Worm (Caenorhabditis elegans) whole organism, L4 larva: ENCODE measurements around the gene W08G11.5.

Source experiments
- F10B5.3 ChIP-seq: sonication (generic microtip); optimal IDR thresholded peaks from 2 replicates; lab custom pipeline; 2016; ENCODE audit warnings: mild to moderate bottlenecking, missing genetic modification characterization, missing compliant biosample characterization
- F26F4.8 ChIP-seq: fragments of 200-800 bp; sonication (Bioruptor generic); conservative IDR thresholded peaks from 2 replicates; pipeline ENCODE4 v1.3.6; 2022; ENCODE audit warnings: missing genetic modification characterization, missing compliant biosample characterization
- F44E2.7 ChIP-seq: fragments of 200-800 bp; sonication (Bioruptor generic); IDR thresholded peaks from 2 replicates; pipeline ENCODE4 v2.1.2; 2022; ENCODE audit warnings: missing genetic modification characterization, missing compliant biosample characterization
- F49E8.2 ChIP-seq: sonication (generic microtip); optimal IDR thresholded peaks from 2 replicates; lab custom pipeline; 2016; ENCODE audit warnings: missing compliant biosample characterization, mild to moderate bottlenecking, missing genetic modification characterization, borderline replicate concordance
- Y48G9A.11 ChIP-seq: fragments of 200-800 bp; sonication (Bioruptor generic); IDR thresholded peaks from 2 replicates; pipeline ENCODE4 v1.3.6; 2022; ENCODE audit warnings: missing genetic modification reagents, missing genetic modification characterization, missing compliant biosample characterization
- Y5F2A.4 ChIP-seq: fragments of 200-800 bp; sonication (Bioruptor generic); optimal IDR thresholded peaks from 2 replicates; lab custom pipeline; 2018; ENCODE audit warnings: mild to moderate bottlenecking, missing genetic modification characterization, missing compliant biosample characterization
- ZK546.5 ChIP-seq, 2 experiments: sonication (generic microtip); optimal IDR thresholded peaks; 2 replicates each; lab custom pipeline; 2017; ENCODE audit warnings: missing biosample characterization in 2 of 2, missing genetic modification characterization in 2 of 2
- aly-2 ChIP-seq: sonication (generic microtip); optimal IDR thresholded peaks from 2 replicates; lab custom pipeline; 2018; ENCODE audit warnings: missing biosample characterization, missing genetic modification characterization
- ama-1 ChIP-seq: fragments of 150-350 bp; optimal IDR thresholded peaks from 2 replicates; lab custom pipeline; 2014; ENCODE audit warnings: inconsistent platforms, mixed read lengths
- ceh-32 ChIP-seq: sonication (generic microtip); optimal IDR thresholded peaks from 2 replicates; lab custom pipeline; 2016; ENCODE audit warnings: mild to moderate bottlenecking, missing genetic modification characterization, missing compliant biosample characterization; ENCODE audit not compliant: poor library complexity
- ceh-44 ChIP-seq: fragments of 200-800 bp; sonication (Bioruptor generic); IDR thresholded peaks from 2 replicates; pipeline ENCODE4 v1.3.6; 2022; ENCODE audit warnings: missing genetic modification reagents, missing genetic modification characterization, missing compliant biosample characterization
- ceh-62 ChIP-seq: sonication (generic microtip); optimal IDR thresholded peaks from 2 replicates; lab custom pipeline; 2017; ENCODE audit warnings: missing biosample characterization, missing genetic modification characterization
- ces-1 ChIP-seq: fragments of 150-350 bp; sonication (generic microtip); optimal IDR thresholded peaks from 4 replicates; lab custom pipeline; 2014; ENCODE audit warnings: missing biosample characterization, missing genetic modification reagents, missing genetic modification characterization
- cey-2 ChIP-seq: sonication (generic microtip); optimal IDR thresholded peaks from 3 replicates; lab custom pipeline; 2017; ENCODE audit warnings: missing genetic modification characterization, mild to moderate bottlenecking, missing compliant biosample characterization, antibody characterized with exemption, borderline replicate concordance; ENCODE audit not compliant: insufficient read depth
- daf-12 ChIP-seq: fragments of 150-350 bp; optimal IDR thresholded peaks from 2 replicates; lab custom pipeline; 2014; ENCODE audit warnings: missing biosample characterization, missing genetic modification reagents, missing genetic modification characterization
- daf-8 ChIP-seq: fragments of 200-800 bp; sonication (Bioruptor generic); IDR thresholded peaks from 2 replicates; pipeline ENCODE4 v1.3.6; 2022; ENCODE audit warnings: missing genetic modification characterization, missing compliant biosample characterization
- dmd-6 ChIP-seq: fragments of 200-800 bp; sonication (Bioruptor generic); IDR thresholded peaks from 2 replicates; pipeline ENCODE4 v1.3.6; 2022; ENCODE audit warnings: missing genetic modification reagents, missing genetic modification characterization, missing compliant biosample characterization
- dmd-9 ChIP-seq: fragments of 200-800 bp; sonication (Bioruptor generic); IDR thresholded peaks from 2 replicates; pipeline ENCODE4 v1.3.6; 2022; ENCODE audit warnings: missing genetic modification reagents, missing genetic modification characterization, missing compliant biosample characterization
- dve-1 ChIP-seq: sonication (generic microtip); optimal IDR thresholded peaks from 2 replicates; lab custom pipeline; 2017; ENCODE audit warnings: antibody characterized with exemption, mild to moderate bottlenecking, missing genetic modification characterization, missing compliant biosample characterization; ENCODE audit not compliant: insufficient read depth
- egl-43 ChIP-seq: fragments of 200-800 bp; sonication (Bioruptor generic); IDR thresholded peaks from 2 replicates; pipeline ENCODE4 v1.3.6; 2022; ENCODE audit warnings: missing genetic modification reagents, missing genetic modification characterization, missing compliant biosample characterization
- fos-1 ChIP-seq: fragments of 150-350 bp; optimal IDR thresholded peaks from 2 replicates; lab custom pipeline; 2014; ENCODE audit warnings: missing biosample characterization, missing genetic modification characterization
- hlh-30 ChIP-seq: sonication (generic microtip); optimal IDR thresholded peaks from 2 replicates; lab custom pipeline; 2017; ENCODE audit warnings: antibody characterized with exemption, mild to moderate bottlenecking, missing genetic modification characterization, missing compliant biosample characterization; ENCODE audit not compliant: insufficient read depth
- hmg-1.1 ChIP-seq: fragments of 200-800 bp; sonication (Bioruptor generic); IDR thresholded peaks from 2 replicates; pipeline ENCODE4 v1.3.6; 2022; ENCODE audit warnings: missing genetic modification reagents, missing genetic modification characterization, missing compliant biosample characterization
- lin-29 ChIP-seq: fragments of 200-800 bp; sonication (Bioruptor generic); IDR thresholded peaks from 2 replicates; pipeline ENCODE4 v1.3.6; 2022; ENCODE audit warnings: missing genetic modification reagents, missing genetic modification characterization, missing compliant biosample characterization
- lin-38 ChIP-seq: fragments of 200-800 bp; sonication (Bioruptor generic); IDR thresholded peaks from 2 replicates; pipeline ENCODE4 v1.3.6; 2022; ENCODE audit warnings: missing genetic modification reagents, missing genetic modification characterization, missing compliant biosample characterization
- lsy-2 ChIP-seq, 2 experiments: fragments of 150-350 bp in 1 of 2; sonication (generic microtip) in 1 of 2; optimal IDR thresholded peaks; 2 replicates each; lab custom pipeline; 2014 to 2017; ENCODE audit warnings: missing biosample characterization in 2 of 2, missing genetic modification characterization in 2 of 2
- madf-5 ChIP-seq, 2 experiments: fragments of 200-800 bp; sonication (Bioruptor generic); IDR thresholded peaks; 2 replicates each; pipeline ENCODE4 v1.3.6; 2022; ENCODE audit warnings: missing compliant biosample characterization in 2 of 2, missing genetic modification characterization in 2 of 2
- madf-9 ChIP-seq: fragments of 200-800 bp; sonication (Bioruptor generic); conservative IDR thresholded peaks from 2 replicates; pipeline ENCODE4 v1.3.6; 2022; ENCODE audit warnings: missing genetic modification reagents, missing genetic modification characterization, missing compliant biosample characterization
- mdl-1 ChIP-seq, 2 experiments: fragments of 150-350 bp in 1 of 2; sonication (generic microtip) in 1 of 2; optimal IDR thresholded peaks; 2 replicates each; lab custom pipeline; 2014 to 2017; ENCODE audit warnings: missing biosample characterization in 2 of 2, missing genetic modification characterization in 2 of 2
- mdt-29 ChIP-seq: fragments of 200-800 bp; sonication (Bioruptor generic); IDR thresholded peaks from 2 replicates; pipeline ENCODE4 v1.3.6; 2022; ENCODE audit warnings: missing genetic modification reagents, missing genetic modification characterization, missing compliant biosample characterization
- mxl-3 ChIP-seq: fragments of 200-800 bp; sonication (Bioruptor generic); optimal IDR thresholded peaks from 2 replicates; lab custom pipeline; 2018; ENCODE audit warnings: mild to moderate bottlenecking, missing genetic modification characterization, missing compliant biosample characterization
- nhr-10 ChIP-seq: fragments of 150-350 bp; optimal IDR thresholded peaks from 2 replicates; lab custom pipeline; 2014; ENCODE audit warnings: missing biosample characterization, missing genetic modification characterization
- nhr-111 ChIP-seq: fragments of 200-800 bp; sonication (Bioruptor generic); optimal IDR thresholded peaks from 2 replicates; lab custom pipeline; 2018; ENCODE audit warnings: mild to moderate bottlenecking, missing genetic modification characterization, missing compliant biosample characterization
- nhr-237 ChIP-seq: sonication (generic microtip); optimal IDR thresholded peaks from 2 replicates; lab custom pipeline; 2017; ENCODE audit warnings: missing biosample characterization, missing genetic modification characterization
- nhr-28 ChIP-seq: fragments of 150-350 bp; optimal IDR thresholded peaks from 2 replicates; lab custom pipeline; 2014; ENCODE audit warnings: missing biosample characterization, missing genetic modification characterization
- nhr-42 ChIP-seq: fragments of 200-800 bp; sonication (Bioruptor generic); IDR thresholded peaks from 2 replicates; pipeline ENCODE4 v1.3.6; 2022; ENCODE audit warnings: missing genetic modification characterization, missing compliant biosample characterization
- nhr-48 ChIP-seq: sonication (generic microtip); optimal IDR thresholded peaks from 2 replicates; lab custom pipeline; 2016; ENCODE audit warnings: mild to moderate bottlenecking, missing genetic modification characterization, missing compliant biosample characterization
- nhr-76 ChIP-seq: fragments of 150-350 bp; optimal IDR thresholded peaks from 2 replicates; lab custom pipeline; 2014; ENCODE audit warnings: missing biosample characterization, missing genetic modification characterization
- php-3 ChIP-seq: fragments of 200-800 bp; sonication (Bioruptor generic); IDR thresholded peaks from 2 replicates; pipeline ENCODE4 v1.3.6; 2022; ENCODE audit warnings: missing genetic modification reagents, missing genetic modification characterization, missing compliant biosample characterization
- pqm-1 ChIP-seq: sonication (generic microtip); optimal IDR thresholded peaks from 2 replicates; lab custom pipeline; 2017; ENCODE audit warnings: missing biosample characterization, missing genetic modification characterization
- sdz-12 ChIP-seq: fragments of 200-800 bp; sonication (Bioruptor generic); optimal IDR thresholded peaks from 2 replicates; lab custom pipeline; 2018; ENCODE audit warnings: mild to moderate bottlenecking, missing genetic modification characterization, missing compliant biosample characterization
- snpc-1.2 ChIP-seq: fragments of 200-800 bp; sonication (Bioruptor generic); IDR thresholded peaks from 2 replicates; pipeline ENCODE4 v1.3.6; 2022; ENCODE audit warnings: missing genetic modification reagents, missing genetic modification characterization, missing compliant biosample characterization
- spr-1 ChIP-seq: sonication (generic microtip); optimal IDR thresholded peaks from 2 replicates; lab custom pipeline; 2016; ENCODE audit warnings: mild to moderate bottlenecking, missing genetic modification characterization, missing compliant biosample characterization
- spr-3 ChIP-seq: fragments of 200-800 bp; sonication (Bioruptor generic); optimal IDR thresholded peaks from 2 replicates; lab custom pipeline; 2018; ENCODE audit warnings: mild to moderate bottlenecking, missing genetic modification characterization, missing compliant biosample characterization
- unc-39 ChIP-seq: sonication (generic microtip); optimal IDR thresholded peaks from 2 replicates; lab custom pipeline; 2017; ENCODE audit warnings: missing biosample characterization, missing genetic modification characterization
- vab-7 ChIP-seq: fragments of 200-800 bp; sonication (Bioruptor generic); IDR thresholded peaks from 2 replicates; pipeline ENCODE4 v1.3.6; 2022; ENCODE audit warnings: missing genetic modification reagents, missing genetic modification characterization, missing compliant biosample characterization
- zfp-2 ChIP-seq: sonication (generic microtip); optimal IDR thresholded peaks from 2 replicates; lab custom pipeline; 2016; ENCODE audit warnings: mild to moderate bottlenecking, missing genetic modification characterization, missing compliant biosample characterization
- zfp-3 ChIP-seq: fragments of 200-800 bp; sonication (Bioruptor generic); conservative IDR thresholded peaks from 2 replicates; pipeline ENCODE4 v1.3.6; 2022; ENCODE audit warnings: missing genetic modification reagents, missing genetic modification characterization, missing compliant biosample characterization
- zip-11 ChIP-seq: fragments of 200-800 bp; sonication (Bioruptor generic); IDR thresholded peaks from 2 replicates; pipeline ENCODE4 v1.3.6; 2022; ENCODE audit warnings: missing genetic modification characterization, missing compliant biosample characterization
- ztf-11 ChIP-seq: fragments of 150-350 bp; optimal IDR thresholded peaks from 2 replicates; lab custom pipeline; 2014; ENCODE audit warnings: missing biosample characterization, missing genetic modification characterization

The W08G11.5 gene

ce11 chrV:16355941-16356340, 9.6 kb upstream of the W08G11.5 start (continued):
- TF ChIP-seq nhr-42 (GFP tag; lab: Robert Waterston, UW) = peak; percentile 57; the same call in 1 of the 2 replicates
- TF ChIP-seq pqm-1 (tag; lab: Kevin White, UChicago) = no peak
- TF ChIP-seq nhr-237 = no peak
- peak; percentile 96 for TF ChIP-seq dve-1
- TF ChIP-seq unc-39 (tag; lab: Kevin White, UChicago) = no peak
- TF ChIP-seq daf-12 = no peak
- peak; percentile 31 for TF ChIP-seq spr-3
- TF ChIP-seq aly-2 (tag; lab: Kevin White, UChicago) = no peak
- TF ChIP-seq zfp-2 (tag; lab: Kevin White, UChicago) = peak; percentile 8
- peak; percentile 47 for TF ChIP-seq sdz-12

ce11 chrV:16354675-16355074, 8.4 kb upstream of the W08G11.5 start:
- TF ChIP-seq spr-1 (no peak), ces-1 (GFP tag; lab: Kevin White, UChicago) (no peak), F10B5.3 (tag; lab: Kevin White, UChicago) (no peak), ama-1 (lab: Kevin White, UChicago) (no peak), F49E8.2 (no peak), daf-8 (GFP tag; lab: Robert Waterston, UW) (no peak), lin-38 (GFP tag; lab: Robert Waterston, UW) (no peak), ceh-32 (tag; lab: Kevin White, UChicago) (no peak), sdz-12 (no peak), zfp-2 (tag; lab: Kevin White, UChicago) (no peak), snpc-1.2 (no peak), lin-29 (GFP tag; lab: Robert Waterston, UW) (no peak), hmg-1.1 (GFP tag; lab: Robert Waterston, UW) (no peak), mdl-1 (tag; optimal IDR thresholded peaks at IDR 0.05; lab: Kevin White, UChicago) (peak in 1 of 2 experiments; percentile 51), php-3 (GFP tag; lab: Robert Waterston, UW) (no peak), ztf-11 (tag; lab: Kevin White, UChicago) (no peak), nhr-42 (GFP tag; lab: Robert Waterston, UW) (no peak), hlh-30 (tag; lab: Kevin White, UChicago) (peak; percentile 46), dve-1 (peak; percentile 28), ceh-44 (GFP tag; lab: Robert Waterston, UW) (no peak), mxl-3 (GFP tag; lab: Kevin White, UChicago) (peak; percentile 47), fos-1 (tag; lab: Kevin White, UChicago) (no peak), zfp-3 (GFP tag; lab: Robert Waterston, UW) (no peak), ceh-62 (tag; lab: Kevin White, UChicago) (no peak), nhr-48 (no peak), Y48G9A.11 (GFP tag; lab: Robert Waterston, UW) (no peak), Y5F2A.4 (no peak), dmd-9 (no peak), mdt-29 (GFP tag; lab: Robert Waterston, UW) (no peak), nhr-76 (tag; lab: Kevin White, UChicago) (no peak), daf-12 (no peak), nhr-111 (GFP tag; lab: Kevin White, UChicago) (no peak), lsy-2 (tag; optimal IDR thresholded peaks at IDR 0.05; lab: Kevin White, UChicago) (peak in 1 of 2 experiments; percentile 31), vab-7 (GFP tag; lab: Robert Waterston, UW) (no peak), ZK546.5 (tag; optimal IDR thresholded peaks at IDR 0.05; lab: Kevin White, UChicago) (no peak), nhr-28 (tag; lab: Kevin White, UChicago) (peak; percentile 14), egl-43 (GFP tag; lab: Robert Waterston, UW) (no peak), madf-5 (GFP tag; IDR thresholded peaks at IDR 0.05; lab: Robert Waterston, UW) (no peak), zip-11 (GFP tag; lab: Robert Waterston, UW) (no peak), F26F4.8 (no peak), madf-9 (no peak), unc-39 (tag; lab: Kevin White, UChicago) (no peak), nhr-10 (tag; lab: Kevin White, UChicago) (no peak), cey-2 (tag; lab: Kevin White, UChicago) (no peak), dmd-6 (no peak), F44E2.7 (GFP tag; lab: Robert Waterston, UW) (no peak)
